Worm (Caenorhabditis elegans): ENCODE measurements around the gene nstp-5.

The nstp-5 gene

ce11 chrIV:12896371-12896882, 41.1 kb downstream of the nstp-5 start, which contains the start of gene K08D8.7:
K08D8.7 (plus strand) TSS chrIV:12896832.
- no peak for TF ChIP-seq M03D4.4 (tag; optimal IDR thresholded peaks at IDR 0.05)
- TF ChIP-seq ces-1 (GFP tag; optimal IDR thresholded peaks at IDR 0.05): no peak
- no peak for TF ChIP-seq ceh-39 (tag; optimal IDR thresholded peaks at IDR 0.05)
- TF ChIP-seq blmp-1 (tag; optimal IDR thresholded peaks at IDR 0.05): no peak

ce11 chrIV:12897146-12897545, 41.8 kb downstream of the nstp-5 start:
- TF ChIP-seq lin-32 (GFP tag; optimal IDR thresholded peaks at IDR 0.05) (no peak), lin-13 (tag; optimal IDR thresholded peaks at IDR 0.05) (no peak), nhr-76 (tag; optimal IDR thresholded peaks at IDR 0.05) (no peak), ceh-43 (GFP tag; optimal IDR thresholded peaks at IDR 0.05) (no peak), zip-8 (tag; optimal IDR thresholded peaks at IDR 0.05) (no peak)

ce11 chrIV:12898823-12899222, 43.5 kb downstream of the nstp-5 start:
- TF ChIP-seq tbx-8 (GFP tag; optimal IDR thresholded peaks at IDR 0.05) (no peak), cnd-1 (tag; optimal IDR thresholded peaks at IDR 0.05) (no peak), mls-2 (tag; optimal IDR thresholded peaks at IDR 0.05) (no peak), M03D4.4 (tag; optimal IDR thresholded peaks at IDR 0.05) (no peak), drap-1 (GFP tag; optimal IDR thresholded peaks at IDR 0.05) (no peak), unc-39 (tag; optimal IDR thresholded peaks at IDR 0.05) (no peak), ceh-43 (GFP tag; optimal IDR thresholded peaks at IDR 0.05) (no peak), mab-5 (tag; optimal IDR thresholded peaks at IDR 0.05) (no peak), hlh-1 (tag; optimal IDR thresholded peaks at IDR 0.05) (no peak), snpc-4 (tag; optimal IDR thresholded peaks at IDR 0.05) (no peak), ceh-39 (tag; optimal IDR thresholded peaks at IDR 0.05) (no peak), ceh-83 (GFP tag; optimal IDR thresholded peaks at IDR 0.05) (no peak), elt-3 (tag; optimal IDR thresholded peaks at IDR 0.05) (no peak), nhr-76 (tag; optimal IDR thresholded peaks at IDR 0.05) (no peak), nhr-28 (tag; optimal IDR thresholded peaks at IDR 0.05) (no peak)

- TF ChIP-seq mep-1 (tag; optimal IDR thresholded peaks at IDR 0.05) (no peak), nhr-12 (tag; optimal IDR thresholded peaks at IDR 0.05) (no peak), nhr-237 (tag; optimal IDR thresholded peaks at IDR 0.05) (no peak), lin-13 (tag; optimal IDR thresholded peaks at IDR 0.05) (no peak), ceh-43 (GFP tag; optimal IDR thresholded peaks at IDR 0.05) (no peak), nhr-76 (tag; optimal IDR thresholded peaks at IDR 0.05) (no peak), elt-1 (tag; optimal IDR thresholded peaks at IDR 0.05; ENCODE audit: borderline replicate concordance, insufficient read depth) (no peak), bed-3 (GFP tag; optimal IDR thresholded peaks at IDR 0.05) (no peak), mls-2 (tag; optimal IDR thresholded peaks at IDR 0.05) (no peak), ces-1 (GFP tag; optimal IDR thresholded peaks at IDR 0.05) (no peak), lin-32 (GFP tag; optimal IDR thresholded peaks at IDR 0.05) (no peak), drap-1 (GFP tag; optimal IDR thresholded peaks at IDR 0.05) (no peak), unc-39 (tag; optimal IDR thresholded peaks at IDR 0.05) (no peak), nhr-28 (tag; optimal IDR thresholded peaks at IDR 0.05) (no peak), elt-3 (tag; optimal IDR thresholded peaks at IDR 0.05) (no peak), nhr-2 (tag; optimal IDR thresholded peaks at IDR 0.05) (no peak), unc-120 (tag; optimal IDR thresholded peaks at IDR 0.05; ENCODE audit: poor library complexity, severe bottlenecking) (no peak)
These were observed 44.0 kb downstream of the nstp-5 start, which contains the start of gene K08D8.9 for ce11 chrIV:12899392-12899791. K08D8.9 (plus strand) TSS chrIV:12899692.

ce11 chrIV:12900267-12900666, 44.9 kb downstream of the nstp-5 start, which contains the start of gene K08D8.10:
K08D8.10 (plus strand) TSS chrIV:12900567.
- TF ChIP-seq ceh-83 (GFP tag; optimal IDR thresholded peaks at IDR 0.05) (no peak), sem-2 (GFP tag; optimal IDR thresholded peaks at IDR 0.05) (no peak), tbx-8 (GFP tag; optimal IDR thresholded peaks at IDR 0.05) (no peak), lin-13 (tag; optimal IDR thresholded peaks at IDR 0.05) (no peak), lsy-2 (tag; optimal IDR thresholded peaks at IDR 0.05) (no peak), sptf-1 (tag; optimal IDR thresholded peaks at IDR 0.05) (no peak), elt-1 (tag; optimal IDR thresholded peaks at IDR 0.05; ENCODE audit: borderline replicate concordance, insufficient read depth) (no peak), nhr-76 (tag; optimal IDR thresholded peaks at IDR 0.05) (no peak), elt-3 (tag; optimal IDR thresholded peaks at IDR 0.05) (no peak), pha-4 (tag; optimal IDR thresholded peaks at IDR 0.05) (no peak), lin-32 (GFP tag; optimal IDR thresholded peaks at IDR 0.05) (no peak), snpc-4 (tag; optimal IDR thresholded peaks at IDR 0.05) (no peak)
